Worm (Caenorhabditis elegans): ENCODE measurements around the gene gly-3.

ce11 chrIII:7893224-7893623, 24.3 kb downstream of the gly-3 start:
- TF ChIP-seq mdl-1 (tag; optimal IDR thresholded peaks at IDR 0.05) (no peak), egl-27 (tag; optimal IDR thresholded peaks at IDR 0.05) (no peak), nhr-12 (tag; optimal IDR thresholded peaks at IDR 0.05) (no peak), C16A3.4 (tag; optimal IDR thresholded peaks at IDR 0.05) (no peak), lsy-2 (tag; optimal IDR thresholded peaks at IDR 0.05) (no peak), unc-62 (GFP tag; optimal IDR thresholded peaks at IDR 0.05) (no peak)
